Worm (Caenorhabditis elegans): ENCODE results near the gene K11D12.8.

K11D12.8 gene

ce11 chrV:5072082-5072481 lies 31.3 kb upstream of the K11D12.8 start, which contains the start of gene Y58A7A.2 (continued):
- TF ChIP-seq mxl-1 (tag; optimal IDR thresholded peaks at IDR 0.05) (no peak), snpc-1.1 (tag; optimal IDR thresholded peaks at IDR 0.05; ENCODE audit: insufficient read depth) (no peak), nhr-27 (tag; optimal IDR thresholded peaks at IDR 0.05) (no peak)

ce11 chrV:5069440-5069839 lies 28.6 kb upstream of the K11D12.8 start, which contains the start of gene Y58A7A.1:
TSS of gene Y58A7A.1 (minus strand) at chrV:5069540.
- TF ChIP-seq let-526 (GFP tag; IDR thresholded peaks at IDR 0.05) (no peak), unc-130 (GFP tag; optimal IDR thresholded peaks at IDR 0.05) (no peak), lsy-27 (tag; optimal IDR thresholded peaks at IDR 0.05; ENCODE audit: borderline replicate concordance, insufficient read depth) (no peak), attf-5 (GFP tag; optimal IDR thresholded peaks at IDR 0.05) (no peak), Y56A3A.18 (GFP tag; IDR thresholded peaks at IDR 0.05) (no peak), madf-10 (tag; optimal IDR thresholded peaks at IDR 0.05) (no peak), cebp-2 (GFP tag; IDR thresholded peaks at IDR 0.05) (no peak), pha-4 (tag; optimal IDR thresholded peaks at IDR 0.05) (no peak)

- TF ChIP-seq T07F8.4 (tag; optimal IDR thresholded peaks at IDR 0.05) (no peak), cebp-1 (GFP tag; IDR thresholded peaks at IDR 0.05) (peak; percentile 48; the same call in 1 of the 2 replicates), cebp-1 (tag; optimal IDR thresholded peaks at IDR 0.05) (peak; percentile 74), F10E7.11 (tag; optimal IDR thresholded peaks at IDR 0.05) (no peak), let-607 (tag; optimal IDR thresholded peaks at IDR 0.05) (no peak), unc-62 (GFP tag; optimal IDR thresholded peaks at IDR 0.05) (peak; percentile 67), nhr-80 (tag; optimal IDR thresholded peaks at IDR 0.05) (peak; percentile 87)
Measured at ce11 chrV:5067390-5067789, 26.6 kb upstream of the K11D12.8 start.

ce11 chrV:5064761-5065421 lies 24.1 kb upstream of the K11D12.8 start, which contains the start of gene mlk-1:
TSS of gene mlk-1 (minus strand) at chrV:5064811.
- TF ChIP-seq hsf-1 (GFP tag; IDR thresholded peaks at IDR 0.05): peak; percentile 46; the same call in 1 of the 2 replicates
- TF ChIP-seq snpc-4 (GFP tag; optimal IDR thresholded peaks at IDR 0.05): no peak
- TF ChIP-seq snpc-4 (tag; optimal IDR thresholded peaks at IDR 0.05): peak in 3 of 4 experiments; percentile 7 to 35 (median 9)
- TF ChIP-seq ceh-40 (GFP tag; IDR thresholded peaks at IDR 0.05): no peak
- no peak for TF ChIP-seq D2030.7 (GFP tag; IDR thresholded peaks at IDR 0.05)
- no peak for TF ChIP-seq Y53F4B.3 (GFP tag; IDR thresholded peaks at IDR 0.05)
- peak; percentile 43 for TF ChIP-seq nhr-80 (tag; optimal IDR thresholded peaks at IDR 0.05)
- peak; percentile 7 for TF ChIP-seq ZK185.1 (tag; optimal IDR thresholded peaks at IDR 0.05; ENCODE audit: poor library complexity, severe bottlenecking)
- no peak for TF ChIP-seq him-1 (tag; optimal IDR thresholded peaks at IDR 0.05)
- peak; percentile 52 for TF ChIP-seq ama-1 (optimal IDR thresholded peaks at IDR 0.05)
- TF ChIP-seq ama-1 (GFP tag; optimal IDR thresholded peaks at IDR 0.05): no peak
- peak; percentile 65 for TF ChIP-seq K12H6.12 (tag; optimal IDR thresholded peaks at IDR 0.05)
- peak; percentile 59; the same call in 1 of the 2 replicates for TF ChIP-seq hmg-1.2 (GFP tag; IDR thresholded peaks at IDR 0.05)
- peak; percentile 20 for TF ChIP-seq madf-10 (tag; optimal IDR thresholded peaks at IDR 0.05)
- peak; percentile 33 for TF ChIP-seq ztf-26 (tag; optimal IDR thresholded peaks at IDR 0.05)
- TF ChIP-seq somi-1 (GFP tag; optimal IDR thresholded peaks at IDR 0.05): peak; percentile 39
- no peak for TF ChIP-seq cebp-1 (GFP tag; IDR thresholded peaks at IDR 0.05)
- TF ChIP-seq cebp-1 (tag; optimal IDR thresholded peaks at IDR 0.05): peak; percentile 64
- TF ChIP-seq ztf-18 (tag; optimal IDR thresholded peaks at IDR 0.05): peak; percentile 22
- no peak for TF ChIP-seq ztf-6 (GFP tag; IDR thresholded peaks at IDR 0.05)
- peak in 1 of 3 experiments; percentile 24 for TF ChIP-seq lin-35 (GFP tag; optimal IDR thresholded peaks at IDR 0.05)
- TF ChIP-seq B0035.1 (tag; optimal IDR thresholded peaks at IDR 0.05): no peak
- peak; percentile 73; the same call in 1 of the 2 replicates for TF ChIP-seq B0336.3 (GFP tag; IDR thresholded peaks at IDR 0.05)
- 0 out of 2 replicates have a peak, but pooled peaks have one; percentile 29 for TF ChIP-seq mcd-1 (GFP tag; IDR thresholded peaks at IDR 0.05)
- peak; percentile 18 for TF ChIP-seq egrh-3 (GFP tag; IDR thresholded peaks at IDR 0.05)
- TF ChIP-seq lin-40 (tag; optimal IDR thresholded peaks at IDR 0.05): peak; percentile 71
- TF ChIP-seq chd-7 (tag; optimal IDR thresholded peaks at IDR 0.05): no peak
- peak; percentile 49 for TF ChIP-seq attf-5 (GFP tag; optimal IDR thresholded peaks at IDR 0.05)
- TF ChIP-seq ceh-27 (GFP tag; optimal IDR thresholded peaks at IDR 0.05): peak; percentile 47

All from whole organism, young adult.